Worm (Caenorhabditis elegans): ENCODE measurements around the gene R05D3.3.

DNA sequence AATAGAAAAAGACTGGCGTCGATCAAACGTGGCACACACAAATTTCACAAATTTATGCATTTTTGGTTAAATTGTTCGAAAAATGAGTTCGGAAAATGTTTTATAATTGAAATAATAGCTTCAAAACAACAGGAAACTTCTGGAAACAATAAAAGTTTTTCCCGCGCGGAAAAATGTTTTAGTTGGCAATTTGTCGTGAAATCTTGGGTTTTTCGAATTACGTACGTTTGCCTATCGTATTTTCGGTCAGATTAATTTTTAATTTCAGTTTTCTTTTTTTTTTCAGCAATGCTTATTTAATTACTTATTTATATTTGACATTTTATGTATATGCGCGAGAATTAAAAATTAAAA is 8.4 kb upstream of the R05D3.3 start:
- TF ChIP-seq tbx-2 (tag; optimal IDR thresholded peaks at IDR 0.05) (no peak), nhr-67 (tag; optimal IDR thresholded peaks at IDR 0.05) (no peak), nhr-77 (tag; optimal IDR thresholded peaks at IDR 0.05) (no peak), elt-3 (tag; optimal IDR thresholded peaks at IDR 0.05) (no peak), ceh-16 (tag; optimal IDR thresholded peaks at IDR 0.05) (no peak), pha-4 (tag; optimal IDR thresholded peaks at IDR 0.05) (no peak), ceh-82 (tag; optimal IDR thresholded peaks at IDR 0.05) (no peak), R02D3.7 (tag; optimal IDR thresholded peaks at IDR 0.05) (no peak), nhr-23 (tag; optimal IDR thresholded peaks at IDR 0.05) (no peak), ama-1 (optimal IDR thresholded peaks at IDR 0.05) (no peak)
